Worm (Caenorhabditis elegans) whole organism, dauer: Measurements from ENCODE around the gene Y51A2A.6.

ENCODE experiments used
- unc-62 ChIP-seq: sonication (generic microtip); optimal IDR thresholded peaks from 2 replicates; lab custom pipeline; 2017; ENCODE audit warnings: missing biosample characterization, missing genetic modification reagents, missing genetic modification characterization

The Y51A2A.6 gene

ce11 chrV:18331086-18331485 is 28.6 kb downstream of the Y51A2A.6 start, which contains the start of gene B0462.4:
Gene B0462.4 (minus strand): TSS chrV:18331186.
- TF ChIP-seq unc-62: no peak

ce11 chrV:18337643-18338042 is 35.1 kb downstream of the Y51A2A.6 start:
- TF ChIP-seq unc-62: no peak

- TF ChIP-seq unc-62: no peak
Observed at ce11 chrV:18339807-18340206, 37.3 kb downstream of the Y51A2A.6 start, which contains the start of gene C08E8.10. Gene C08E8.10 (minus strand): TSS chrV:18339907.

ce11 chrV:18344194-18344593 is 41.7 kb downstream of the Y51A2A.6 start:
- no peak for TF ChIP-seq unc-62

DNA sequence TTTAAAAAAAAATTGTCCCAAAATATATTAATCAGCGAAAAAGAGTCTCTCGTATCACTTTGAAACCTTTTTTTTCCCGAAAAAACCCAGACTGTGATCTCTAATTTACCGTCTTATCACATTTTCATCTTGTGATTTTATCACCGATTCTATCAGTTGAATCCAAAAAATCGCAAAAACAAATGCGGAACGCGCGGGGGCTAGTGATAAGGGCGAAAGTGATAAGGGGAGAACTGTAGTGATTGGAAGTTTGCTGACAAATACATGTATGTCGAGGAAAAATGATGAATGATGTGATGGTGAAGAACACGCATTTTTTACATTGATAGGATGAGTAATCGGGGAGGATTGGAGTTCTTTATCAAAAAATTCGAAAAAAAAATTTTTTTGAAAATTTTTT is 43.6 kb downstream of the Y51A2A.6 start:
- no peak for TF ChIP-seq unc-62

- TF ChIP-seq unc-62: no peak
Observed at ce11 chrV:18350046-18350445, 47.5 kb downstream of the Y51A2A.6 start, which contains the start of gene C08E8.3. Gene C08E8.3 (plus strand): TSS chrV:18350129.

- TF ChIP-seq unc-62: no peak
Observed at ce11 chrV:18350721-18351120, 48.2 kb downstream of the Y51A2A.6 start, which contains the start of gene C08E8.11. Gene C08E8.11 (plus strand): TSS chrV:18351021.
